Worm (Caenorhabditis elegans) whole organism, late embryonic: ENCODE measurements around the gene wdr-83.

Experiments used
- F13H6.1 ChIP-seq: sonication (generic microtip); optimal IDR thresholded peaks from 2 replicates; lab custom pipeline; 2016; ENCODE audit warnings: missing genetic modification characterization, missing compliant biosample characterization
- T23F11.4 ChIP-seq: fragments of 200-800 bp; sonication (Bioruptor generic); optimal IDR thresholded peaks from 2 replicates; lab custom pipeline; 2018; ENCODE audit warnings: mild to moderate bottlenecking, missing genetic modification characterization, missing compliant biosample characterization
- Y22D7AL.16 ChIP-seq: sonication (generic microtip); optimal IDR thresholded peaks from 2 replicates; lab custom pipeline; 2016; ENCODE audit warnings: missing genetic modification characterization, missing compliant biosample characterization
- ceh-14 ChIP-seq: sonication (generic microtip); optimal IDR thresholded peaks from 2 replicates; lab custom pipeline; 2016; ENCODE audit warnings: missing genotype, missing genetic modification characterization, missing compliant biosample characterization
- ceh-19 ChIP-seq: fragments of 200-800 bp; sonication (Bioruptor generic); optimal IDR thresholded peaks from 2 replicates; lab custom pipeline; 2018; ENCODE audit warnings: mild to moderate bottlenecking, missing genetic modification characterization, missing compliant biosample characterization
- ceh-22 ChIP-seq: sonication (generic microtip); optimal IDR thresholded peaks from 2 replicates; lab custom pipeline; 2017; ENCODE audit warnings: missing biosample characterization, missing genetic modification characterization
- ceh-30 ChIP-seq: fragments of 150-350 bp; optimal IDR thresholded peaks from 2 replicates; lab custom pipeline; 2014; ENCODE audit warnings: missing biosample characterization, missing genetic modification characterization
- ceh-31 ChIP-seq: sonication (generic microtip); optimal IDR thresholded peaks from 2 replicates; lab custom pipeline; 2016; ENCODE audit warnings: missing genetic modification characterization, missing compliant biosample characterization
- ceh-45 ChIP-seq: fragments of 200-800 bp; sonication (Bioruptor generic); IDR thresholded peaks from 2 replicates; pipeline ENCODE4 v1.3.6; 2022; ENCODE audit warnings: missing genetic modification reagents, missing genetic modification characterization, missing compliant biosample characterization
- ceh-48 ChIP-seq: sonication (generic microtip); optimal IDR thresholded peaks from 2 replicates; lab custom pipeline; 2016; ENCODE audit warnings: missing genetic modification characterization, inconsistent platforms, missing compliant biosample characterization
- ceh-6 ChIP-seq: fragments of 200-800 bp; sonication (Bioruptor generic); optimal IDR thresholded peaks from 2 replicates; lab custom pipeline; 2018; ENCODE audit warnings: mild to moderate bottlenecking, missing genetic modification characterization, missing compliant biosample characterization
- che-1 ChIP-seq: sonication (generic microtip); optimal IDR thresholded peaks from 2 replicates; lab custom pipeline; 2016; ENCODE audit warnings: mild to moderate bottlenecking, missing genetic modification characterization, missing compliant biosample characterization
- ets-4 ChIP-seq: sonication (generic microtip); optimal IDR thresholded peaks from 2 replicates; lab custom pipeline; 2016; ENCODE audit warnings: missing genetic modification characterization, missing compliant biosample characterization
- fkh-6 ChIP-seq: sonication (generic microtip); optimal IDR thresholded peaks from 2 replicates; lab custom pipeline; 2016; ENCODE audit warnings: missing genetic modification characterization, missing compliant biosample characterization
- hlh-13 ChIP-seq: fragments of 200-800 bp; sonication (Bioruptor generic); optimal IDR thresholded peaks from 2 replicates; lab custom pipeline; 2018; ENCODE audit warnings: mild to moderate bottlenecking, missing genetic modification characterization, missing compliant biosample characterization
- hlh-15 ChIP-seq: sonication (generic microtip); optimal IDR thresholded peaks from 2 replicates; lab custom pipeline; 2016; ENCODE audit warnings: missing genetic modification characterization, missing compliant biosample characterization
- lim-6 ChIP-seq: sonication (generic microtip); optimal IDR thresholded peaks from 2 replicates; lab custom pipeline; 2016; ENCODE audit warnings: missing genetic modification characterization, missing compliant biosample characterization
- madf-2 ChIP-seq: sonication (generic microtip); optimal IDR thresholded peaks from 2 replicates; lab custom pipeline; 2017; ENCODE audit warnings: missing genetic modification characterization, missing compliant biosample characterization
- nfya-1 ChIP-seq: sonication (generic microtip); optimal IDR thresholded peaks from 2 replicates; lab custom pipeline; 2017; ENCODE audit warnings: missing genetic modification characterization, mild to moderate bottlenecking, missing compliant biosample characterization, antibody characterized with exemption, moderate library complexity
- npax-4 ChIP-seq: sonication (generic microtip); optimal IDR thresholded peaks from 2 replicates; lab custom pipeline; 2016; ENCODE audit warnings: missing genetic modification characterization, missing compliant biosample characterization
- odd-2 ChIP-seq: sonication (generic microtip); optimal IDR thresholded peaks from 2 replicates; lab custom pipeline; 2017; ENCODE audit warnings: antibody characterized with exemption, mild to moderate bottlenecking, missing genetic modification characterization, missing compliant biosample characterization
- pag-3 ChIP-seq: sonication (generic microtip); optimal IDR thresholded peaks from 2 replicates; lab custom pipeline; 2016; ENCODE audit warnings: missing compliant biosample characterization, missing genetic modification characterization, borderline replicate concordance
- pat-9 ChIP-seq: fragments of 200-800 bp; sonication (Bioruptor generic); optimal IDR thresholded peaks from 2 replicates; lab custom pipeline; 2018; ENCODE audit warnings: mild to moderate bottlenecking, missing genetic modification characterization, moderate library complexity, missing compliant biosample characterization
- pax-1 ChIP-seq: fragments of 150-350 bp; optimal IDR thresholded peaks from 2 replicates; lab custom pipeline; 2014; ENCODE audit warnings: missing biosample characterization, missing genetic modification characterization
- pha-2 ChIP-seq: sonication (generic microtip); optimal IDR thresholded peaks from 2 replicates; lab custom pipeline; 2017; ENCODE audit warnings: mild to moderate bottlenecking, missing genetic modification characterization, missing compliant biosample characterization
- pqm-1 ChIP-seq: sonication (generic microtip); optimal IDR thresholded peaks from 2 replicates; lab custom pipeline; 2016; ENCODE audit warnings: missing genetic modification characterization, missing compliant biosample characterization
- rnt-1 ChIP-seq: sonication (generic microtip); optimal IDR thresholded peaks from 2 replicates; lab custom pipeline; 2016; ENCODE audit warnings: missing genetic modification characterization, missing compliant biosample characterization
- sox-2 ChIP-seq: fragments of 200-800 bp; sonication (Bioruptor generic); IDR thresholded peaks from 2 replicates; pipeline ENCODE4 v1.3.6; 2022; ENCODE audit warnings: missing genetic modification reagents, missing genetic modification characterization, missing compliant biosample characterization
- sox-4 ChIP-seq: sonication (generic microtip); optimal IDR thresholded peaks from 2 replicates; lab custom pipeline; 2017; ENCODE audit warnings: mild to moderate bottlenecking, missing genetic modification characterization, inconsistent platforms, missing compliant biosample characterization
- syd-9 ChIP-seq: sonication (generic microtip); optimal IDR thresholded peaks from 2 replicates; lab custom pipeline; 2016; ENCODE audit warnings: mild to moderate bottlenecking, missing genetic modification characterization, moderate library complexity, missing compliant biosample characterization
- tbx-2 ChIP-seq: sonication (generic microtip); optimal IDR thresholded peaks from 2 replicates; lab custom pipeline; 2016; ENCODE audit warnings: missing genetic modification characterization, missing compliant biosample characterization
- tbx-7 ChIP-seq: sonication (generic microtip); optimal IDR thresholded peaks from 2 replicates; lab custom pipeline; 2016; ENCODE audit warnings: missing genotype, missing genetic modification characterization, missing compliant biosample characterization
- ttx-3 ChIP-seq: sonication (generic microtip); optimal IDR thresholded peaks from 2 replicates; lab custom pipeline; 2016; ENCODE audit warnings: missing genetic modification reagents, missing genetic modification characterization, missing compliant biosample characterization
- unc-3 ChIP-seq, 2 experiments: fragments of 200-800 bp in 1 of 2; sonication (Bioruptor generic) in 1 of 2; sonication (generic microtip) in 1 of 2; conservative IDR thresholded peaks in 1 of 2; optimal IDR thresholded peaks in 1 of 2; 2 replicates each; pipeline versions ENCODE4 v1.3.6 to Lab custom; 2016 to 2022; ENCODE audit warnings: missing compliant biosample characterization in 2 of 2, missing genetic modification characterization in 2 of 2, missing genetic modification reagents in 1 of 2
- unc-55 ChIP-seq: sonication (generic microtip); optimal IDR thresholded peaks from 2 replicates; lab custom pipeline; 2017; ENCODE audit warnings: missing biosample characterization, missing genetic modification reagents, missing genetic modification characterization
- unc-86 ChIP-seq: sonication (generic microtip); optimal IDR thresholded peaks from 2 replicates; lab custom pipeline; 2016; ENCODE audit warnings: missing genetic modification characterization, missing compliant biosample characterization
- ztf-16 ChIP-seq: sonication (generic microtip); optimal IDR thresholded peaks from 2 replicates; lab custom pipeline; 2017; ENCODE audit warnings: missing genetic modification characterization, missing compliant biosample characterization

Gene wdr-83

ce11 chrII:5031612-5032011, at the start of gene wdr-83:
Gene wdr-83, minus strand, starts transcription at chrII:5031712.
- no peak for TF ChIP-seq ceh-45
- TF ChIP-seq ceh-30 (tag; lab: Kevin White, UChicago) = no peak
- no peak for TF ChIP-seq ceh-14 (tag; lab: Kevin White, UChicago)
- TF ChIP-seq pqm-1 (tag; lab: Kevin White, UChicago) = no peak
- TF ChIP-seq nfya-1 = no peak
- TF ChIP-seq sox-4 (tag; lab: Kevin White, UChicago) = no peak
- no peak for TF ChIP-seq fkh-6
- no peak for TF ChIP-seq ztf-16 (tag; lab: Kevin White, UChicago)
- TF ChIP-seq tbx-2 = no peak
- TF ChIP-seq pha-2 (tag; lab: Kevin White, UChicago) = no peak
- TF ChIP-seq madf-2 (tag; lab: Kevin White, UChicago) = no peak

ce11 chrII:5071265-5071664, 39.8 kb upstream of the wdr-83 start, which contains the start of gene C27A2.7:
Gene C27A2.7, minus strand, starts transcription at chrII:5071365.
- TF ChIP-seq npax-4 (tag; lab: Kevin White, UChicago) (no peak), syd-9 (tag; lab: Kevin White, UChicago) (no peak), odd-2 (tag; lab: Kevin White, UChicago) (no peak), tbx-7 (tag; lab: Kevin White, UChicago) (no peak), rnt-1 (no peak), ceh-22 (no peak), pat-9 (tag; lab: Kevin White, UChicago) (no peak), sox-2 (GFP tag; lab: Robert Waterston, UW) (no peak), hlh-13 (GFP tag; lab: Kevin White, UChicago) (no peak), unc-86 (tag; lab: Kevin White, UChicago) (no peak), pag-3 (tag; lab: Kevin White, UChicago) (no peak), ceh-6 (no peak), ceh-19 (no peak), ttx-3 (tag; lab: Kevin White, UChicago) (no peak), ceh-30 (tag; lab: Kevin White, UChicago) (no peak), lim-6 (tag; lab: Kevin White, UChicago) (no peak), che-1 (tag; lab: Kevin White, UChicago) (no peak), ets-4 (tag; lab: Kevin White, UChicago) (no peak)

ce11 chrII:5069525-5069924, 38.0 kb upstream of the wdr-83 start, which contains the start of gene idpb-2:
Gene idpb-2, minus strand, starts transcription at chrII:5069625.
- TF ChIP-seq F13H6.1 (tag; lab: Kevin White, UChicago) = no peak
- TF ChIP-seq T23F11.4 = no peak
- no peak for TF ChIP-seq Y22D7AL.16 (tag; lab: Kevin White, UChicago)
- TF ChIP-seq pax-1 (tag; lab: Kevin White, UChicago) = no peak
- TF ChIP-seq ceh-48 (tag; lab: Kevin White, UChicago) = no peak
- no peak for TF ChIP-seq ceh-31 (tag; lab: Kevin White, UChicago)
- TF ChIP-seq pha-2 (tag; lab: Kevin White, UChicago) = no peak
- no peak for TF ChIP-seq ceh-22
- TF ChIP-seq pag-3 (tag; lab: Kevin White, UChicago) = no peak
- no peak for TF ChIP-seq pqm-1 (tag; lab: Kevin White, UChicago)
- TF ChIP-seq unc-55 (GFP tag; lab: Kevin White, UChicago) = no peak
- no peak for TF ChIP-seq unc-3 (GFP tag; conservative IDR thresholded peaks at IDR 0.05; lab: Robert Waterston, UW)
- no peak for TF ChIP-seq unc-3 (tag; optimal IDR thresholded peaks at IDR 0.05; lab: Kevin White, UChicago)
- TF ChIP-seq ceh-45 = no peak

- TF ChIP-seq ceh-30 (tag; lab: Kevin White, UChicago) = no peak
- no peak for TF ChIP-seq ceh-6
- no peak for TF ChIP-seq hlh-15 (tag; lab: Kevin White, UChicago)
- TF ChIP-seq, all 69 proteins: peak for 0
Measured at ce11 chrII:5067927-5068326, 36.4 kb upstream of the wdr-83 start, which contains the start of gene C27A2.8. Gene C27A2.8, minus strand, starts transcription at chrII:5068043.
